Fruit fly (Drosophila melanogaster): Measurements from ENCODE around the gene CG8188.

The CG8188 gene

dm6 chrX:17736101-17736728 is 33.4 kb upstream of the CG8188 start (continued):
- TF ChIP-seq stwl (tag; optimal IDR thresholded peaks at IDR 0.05) = peak; percentile 73
- peak; percentile 83 for TF ChIP-seq z (GFP tag; IDR thresholded peaks at IDR 0.05)
- no peak for TF ChIP-seq Ravus (GFP tag; IDR thresholded peaks at IDR 0.05)
- TF ChIP-seq CG13123 (GFP tag; optimal IDR thresholded peaks at IDR 0.05) = no peak
- TF ChIP-seq CG15479 (GFP tag; optimal IDR thresholded peaks at IDR 0.05) = no peak
- no peak for TF ChIP-seq CG3407 (GFP tag; optimal IDR thresholded peaks at IDR 0.05)
- TF ChIP-seq CG11695 (GFP tag; IDR thresholded peaks at IDR 0.05) = no peak
- peak; percentile 13 for TF ChIP-seq CG1603 (tag; optimal IDR thresholded peaks at IDR 0.05)
- TF ChIP-seq tap (tag; optimal IDR thresholded peaks at IDR 0.05) = no peak

- TF ChIP-seq CG1832 (GFP tag; optimal IDR thresholded peaks at IDR 0.05) = no peak
- no peak for TF ChIP-seq btn (GFP tag; optimal IDR thresholded peaks at IDR 0.05)
- no peak for TF ChIP-seq CHES-1-like (GFP tag; optimal IDR thresholded peaks at IDR 0.05)
- TF ChIP-seq Dad (GFP tag; optimal IDR thresholded peaks at IDR 0.05) = no peak
- no peak for TF ChIP-seq CG2678 (tag; optimal IDR thresholded peaks at IDR 0.05)
- no peak for TF ChIP-seq NK7.1 (GFP tag; optimal IDR thresholded peaks at IDR 0.05)
- TF ChIP-seq CG2875 (GFP tag; optimal IDR thresholded peaks at IDR 0.05) = no peak
- no peak for TF ChIP-seq CG2129 (GFP tag; IDR thresholded peaks at IDR 0.05; ENCODE audit: partially characterized antibody)
- TF ChIP-seq CG15479 (GFP tag; optimal IDR thresholded peaks at IDR 0.05) = no peak
- TF ChIP-seq CG32772 (GFP tag; IDR thresholded peaks at IDR 0.05) = peak; percentile 46; the same call in 1 of the 2 replicates
- TF ChIP-seq stwl (tag; optimal IDR thresholded peaks at IDR 0.05) = peak; percentile 15
- peak; percentile 69; the same call in 1 of the 2 replicates for TF ChIP-seq vvl (GFP tag; IDR thresholded peaks at IDR 0.05)
- TF ChIP-seq Mrtf (GFP tag; IDR thresholded peaks at IDR 0.05) = no peak
- TF ChIP-seq CG11093 (GFP tag; IDR thresholded peaks at IDR 0.05) = no peak
- TF ChIP-seq CG34376 (GFP tag; optimal IDR thresholded peaks at IDR 0.05) = no peak
- no peak for TF ChIP-seq unpg (GFP tag; optimal IDR thresholded peaks at IDR 0.05)
- TF ChIP-seq sens (GFP tag) = peak; percentile 68
- TF ChIP-seq Trl (optimal IDR thresholded peaks at IDR 0.05) = peak; percentile 49 to 64
- no peak for TF ChIP-seq Trl (GFP tag; optimal IDR thresholded peaks at IDR 0.05)
- no peak for TF ChIP-seq CG14860 (GFP tag; IDR thresholded peaks at IDR 0.05; ENCODE audit: partially characterized antibody)
- no peak for TF ChIP-seq Vsx1 (GFP tag; optimal IDR thresholded peaks at IDR 0.05)
- no peak for TF ChIP-seq az2 (GFP tag; optimal IDR thresholded peaks at IDR 0.05)
- TF ChIP-seq CG7928 (GFP tag; optimal IDR thresholded peaks at IDR 0.05) = no peak
- TF ChIP-seq Pdp1 (GFP tag; optimal IDR thresholded peaks at IDR 0.05) = peak in 1 of 2 experiments; percentile 49
- TF ChIP-seq CG17359 (tag; optimal IDR thresholded peaks at IDR 0.05) = peak; percentile 7
- no peak for TF ChIP-seq BEAF-32 (GFP tag; optimal IDR thresholded peaks at IDR 0.05)
- no peak for TF ChIP-seq knrl (GFP tag; IDR thresholded peaks at IDR 0.05; ENCODE audit: partially characterized antibody)
- TF ChIP-seq pfk (GFP tag; optimal IDR thresholded peaks at IDR 0.05) = peak; percentile 97
- TF ChIP-seq E2f1 (GFP tag; IDR thresholded peaks at IDR 0.05) = no peak
- no peak for TF ChIP-seq usp (GFP tag; optimal IDR thresholded peaks at IDR 0.05)
- TF ChIP-seq CG17612 (GFP tag; IDR thresholded peaks at IDR 0.05) = no peak
- TF ChIP-seq Adf1 (GFP tag; IDR thresholded peaks at IDR 0.05) = no peak
- no peak for TF ChIP-seq nau (GFP tag; optimal IDR thresholded peaks at IDR 0.05)
- TF ChIP-seq CG6813 (GFP tag; optimal IDR thresholded peaks at IDR 0.05) = no peak
- no peak for TF ChIP-seq HmgZ (tag; optimal IDR thresholded peaks at IDR 0.05)
- no peak for TF ChIP-seq CG10431 (GFP tag; optimal IDR thresholded peaks at IDR 0.05)
- TF ChIP-seq wor (GFP tag; IDR thresholded peaks at IDR 0.05) = no peak
- TF ChIP-seq Hmx (GFP tag; optimal IDR thresholded peaks at IDR 0.05) = no peak
- no peak for TF ChIP-seq z (GFP tag; IDR thresholded peaks at IDR 0.05)
- TF ChIP-seq CG30403 (GFP tag; optimal IDR thresholded peaks at IDR 0.05) = no peak
- TF ChIP-seq CG10274 (GFP tag; optimal IDR thresholded peaks at IDR 0.05) = no peak
- TF ChIP-seq pros (GFP tag; optimal IDR thresholded peaks at IDR 0.05) = peak; percentile 23
These were observed 30.9 kb upstream of the CG8188 start for dm6 chrX:17733698-17734248.
